Fruit fly (Drosophila melanogaster): ENCODE data around the gene CycD.
A peak's percentile ranks its signal among the peaks of the same experiment; 100 is the strongest.

Gene CycD

dm6 chrX:15944735-15945323, 35.4 kb upstream of the CycD start, which contains the start of gene Rrp47 (continued):
- TF ChIP-seq CG30020 (tag; optimal IDR thresholded peaks at IDR 0.05): peak; percentile 96
- peak; percentile 20 for TF ChIP-seq YL-1 (GFP tag; optimal IDR thresholded peaks at IDR 0.05)
- TF ChIP-seq CG17186 (GFP tag; optimal IDR thresholded peaks at IDR 0.05): peak; percentile 3
- TF ChIP-seq CG4617 (GFP tag; optimal IDR thresholded peaks at IDR 0.05; ENCODE audit: borderline replicate concordance): peak; percentile 60

DNA sequence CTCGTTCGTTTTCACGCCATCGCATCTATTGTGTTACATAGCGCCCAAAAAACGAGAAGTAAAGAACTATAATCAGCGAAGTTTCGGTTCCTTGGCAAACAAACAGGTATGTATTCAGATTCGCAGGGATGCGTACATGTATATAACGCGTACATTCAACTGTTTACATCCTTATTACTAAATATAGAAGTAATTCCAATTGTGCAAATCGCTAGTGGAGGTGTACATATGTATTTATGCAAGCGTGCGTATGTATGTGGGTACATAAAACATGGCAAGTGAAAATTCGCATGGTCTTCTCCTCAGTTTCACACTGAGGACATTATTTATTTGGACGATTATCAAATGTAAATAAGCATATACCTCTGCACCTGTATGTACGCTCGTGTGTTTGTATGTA, 32.1 kb upstream of the CycD start:
- peak; percentile 12 for TF ChIP-seq CG15479 (GFP tag; optimal IDR thresholded peaks at IDR 0.05)
- TF ChIP-seq prd (optimal IDR thresholded peaks at IDR 0.05): no peak
- no peak for TF ChIP-seq prd (GFP tag; IDR thresholded peaks at IDR 0.05)
- TF ChIP-seq lbe (GFP tag; optimal IDR thresholded peaks at IDR 0.05): no peak
- TF ChIP-seq Elba2 (GFP tag; optimal IDR thresholded peaks at IDR 0.05): peak; percentile 92
- TF ChIP-seq CG10654 (GFP tag; optimal IDR thresholded peaks at IDR 0.05): no peak
- no peak for TF ChIP-seq repo (GFP tag; optimal IDR thresholded peaks at IDR 0.05)
- TF ChIP-seq Ada2b (GFP tag; IDR thresholded peaks at IDR 0.05): no peak
- no peak for TF ChIP-seq mam (GFP tag; optimal IDR thresholded peaks at IDR 0.05)
- TF ChIP-seq CG8359 (GFP tag; optimal IDR thresholded peaks at IDR 0.05; ENCODE audit: borderline replicate concordance): no peak
- TF ChIP-seq luna (GFP tag; optimal IDR thresholded peaks at IDR 0.05): no peak
- no peak for TF ChIP-seq CG17912 (GFP tag; optimal IDR thresholded peaks at IDR 0.05)
- TF ChIP-seq ac (GFP tag; optimal IDR thresholded peaks at IDR 0.05): no peak
- no peak for TF ChIP-seq stwl (tag; optimal IDR thresholded peaks at IDR 0.05)
- no peak for TF ChIP-seq Vsx1 (GFP tag; optimal IDR thresholded peaks at IDR 0.05)
- TF ChIP-seq CG9932 (GFP tag; IDR thresholded peaks at IDR 0.05): no peak
- TF ChIP-seq CG8388 (GFP tag; optimal IDR thresholded peaks at IDR 0.05): peak; percentile 33
- no peak for TF ChIP-seq salm (tag; optimal IDR thresholded peaks at IDR 0.05)
- TF ChIP-seq CG11398 (GFP tag; optimal IDR thresholded peaks at IDR 0.05): no peak
- TF ChIP-seq ato (GFP tag; IDR thresholded peaks at IDR 0.05; ENCODE audit: partially characterized antibody): no peak
- TF ChIP-seq dysf (GFP tag; IDR thresholded peaks at IDR 0.05): no peak
- peak; percentile 59 for TF ChIP-seq sens (GFP tag)
- TF ChIP-seq dpn (GFP tag; optimal IDR thresholded peaks at IDR 0.05): no peak
- TF ChIP-seq Doc3 (GFP tag; IDR thresholded peaks at IDR 0.05; ENCODE audit: partially characterized antibody): no peak

- TF ChIP-seq Atf-2 (GFP tag; optimal IDR thresholded peaks at IDR 0.05): no peak
- no peak for TF ChIP-seq gsb (GFP tag; IDR thresholded peaks at IDR 0.05)
- TF ChIP-seq mirr (GFP tag; optimal IDR thresholded peaks at IDR 0.05): no peak
- no peak for TF ChIP-seq ci (GFP tag; IDR thresholded peaks at IDR 0.05)
- TF ChIP-seq CG30020 (tag; optimal IDR thresholded peaks at IDR 0.05): peak; percentile 83
- TF ChIP-seq CG18764 (GFP tag; optimal IDR thresholded peaks at IDR 0.05): no peak
- no peak for TF ChIP-seq en (GFP tag; optimal IDR thresholded peaks at IDR 0.05)
- no peak for TF ChIP-seq Dip2 (GFP tag; IDR thresholded peaks at IDR 0.05)
- TF ChIP-seq CTCF (GFP tag; optimal IDR thresholded peaks at IDR 0.05): no peak
- TF ChIP-seq dysf (GFP tag; IDR thresholded peaks at IDR 0.05): no peak
- no peak for TF ChIP-seq scrt (GFP tag; optimal IDR thresholded peaks at IDR 0.05)
- no peak for TF ChIP-seq CG32532 (GFP tag; IDR thresholded peaks at IDR 0.05)
- TF ChIP-seq E2f2 (GFP tag; IDR thresholded peaks at IDR 0.05): peak; percentile 52
- TF ChIP-seq gfzf (GFP tag; optimal IDR thresholded peaks at IDR 0.05): peak; percentile 61
- no peak for TF ChIP-seq Usf (GFP tag; optimal IDR thresholded peaks at IDR 0.05)
- TF ChIP-seq CG1024 (GFP tag; IDR thresholded peaks at IDR 0.05): peak; percentile 43; the same call in 1 of the 2 replicates
- no peak for TF ChIP-seq Jarid2 (GFP tag; optimal IDR thresholded peaks at IDR 0.05)
- peak; percentile 9 for TF ChIP-seq pzg (GFP tag; optimal IDR thresholded peaks at IDR 0.05)
- TF ChIP-seq CG14965 (GFP tag; optimal IDR thresholded peaks at IDR 0.05; ENCODE audit: borderline replicate concordance): no peak
- TF ChIP-seq CG17361 (GFP tag; IDR thresholded peaks at IDR 0.05): 0 out of 3 replicates have a peak, but pooled peaks have one; percentile 8
- TF ChIP-seq crp (GFP tag; optimal IDR thresholded peaks at IDR 0.05): no peak
- TF ChIP-seq CG6683 (GFP tag; optimal IDR thresholded peaks at IDR 0.05): no peak
- TF ChIP-seq luna (GFP tag; optimal IDR thresholded peaks at IDR 0.05): no peak
- no peak for TF ChIP-seq esg (GFP tag; conservative IDR thresholded peaks at IDR 0.05)
- TF ChIP-seq Antp (GFP tag; optimal IDR thresholded peaks at IDR 0.05): no peak
Measured at dm6 chrX:15940956-15941246, 31.4 kb upstream of the CycD start, which contains the start of gene CG8924. CG8924 (plus strand) TSS chrX:15941077.

All from whole organism, embryonic.